Worm (Caenorhabditis elegans) whole organism, L2 larva: ENCODE measurements around the gene nas-25.

Experiments used
- C34F6.9 ChIP-seq: fragments of 150-350 bp; optimal IDR thresholded peaks from 2 replicates; lab custom pipeline; 2014; ENCODE audit warnings: missing biosample characterization, missing genetic modification characterization
- F13H6.1 ChIP-seq: sonication (generic microtip); optimal IDR thresholded peaks from 2 replicates; lab custom pipeline; 2016; ENCODE audit warnings: missing genetic modification characterization, missing compliant biosample characterization
- R02D3.7 ChIP-seq: fragments of 150-350 bp; optimal IDR thresholded peaks from 2 replicates; lab custom pipeline; 2014; ENCODE audit warnings: missing biosample characterization, missing genetic modification characterization
- Y55F3AM.14 ChIP-seq: fragments of 200-800 bp; sonication (Bioruptor generic); optimal IDR thresholded peaks from 2 replicates; lab custom pipeline; 2018; ENCODE audit warnings: mild to moderate bottlenecking, missing genetic modification characterization, missing compliant biosample characterization
- ZK546.5 ChIP-seq: sonication (generic microtip); optimal IDR thresholded peaks from 2 replicates; lab custom pipeline; 2017; ENCODE audit warnings: missing biosample characterization, missing genetic modification characterization
- ama-1 ChIP-seq: fragments of 150-350 bp; optimal IDR thresholded peaks from 2 replicates; lab custom pipeline; 2018; ENCODE audit warnings: inconsistent platforms
- blmp-1 ChIP-seq: sonication (generic microtip); optimal IDR thresholded peaks from 2 replicates; lab custom pipeline; 2017; ENCODE audit warnings: missing genetic modification characterization, mild to moderate bottlenecking, missing compliant biosample characterization, antibody characterized with exemption, moderate library complexity; ENCODE audit not compliant: insufficient read depth
- ceh-16 ChIP-seq: fragments of 150-350 bp; optimal IDR thresholded peaks from 2 replicates; lab custom pipeline; 2014; ENCODE audit warnings: missing biosample characterization, missing genetic modification characterization
- ceh-82 ChIP-seq: fragments of 150-350 bp; optimal IDR thresholded peaks from 2 replicates; lab custom pipeline; 2014; ENCODE audit warnings: missing biosample characterization, missing genetic modification characterization
- crh-2 ChIP-seq: sonication (generic microtip); optimal IDR thresholded peaks from 2 replicates; lab custom pipeline; 2017; ENCODE audit warnings: missing biosample characterization, missing genetic modification characterization
- dmd-4 ChIP-seq: sonication (generic microtip); optimal IDR thresholded peaks from 2 replicates; lab custom pipeline; 2017; ENCODE audit warnings: missing biosample characterization, missing genetic modification characterization
- egl-27 ChIP-seq: sonication (generic microtip); optimal IDR thresholded peaks from 3 replicates; lab custom pipeline; 2017; ENCODE audit warnings: missing biosample characterization, missing genetic modification reagents, missing genetic modification characterization
- elt-1 ChIP-seq: fragments of 150-350 bp; optimal IDR thresholded peaks from 2 replicates; lab custom pipeline; 2014; ENCODE audit warnings: missing biosample characterization, missing genetic modification characterization
- elt-3 ChIP-seq: sonication (generic microtip); optimal IDR thresholded peaks from 2 replicates; lab custom pipeline; 2017; ENCODE audit warnings: missing biosample characterization, missing genetic modification characterization
- gmeb-1 ChIP-seq: fragments of 150-350 bp; optimal IDR thresholded peaks from 2 replicates; lab custom pipeline; 2014; ENCODE audit warnings: missing biosample characterization, missing genetic modification characterization
- lin-11 ChIP-seq: fragments of 150-350 bp; sonication (generic microtip); optimal IDR thresholded peaks from 2 replicates; lab custom pipeline; 2014; ENCODE audit warnings: missing biosample characterization, missing genetic modification characterization, inconsistent platforms, mixed read lengths
- lin-13 ChIP-seq: fragments of 150-350 bp; optimal IDR thresholded peaks from 2 replicates; lab custom pipeline; 2014; ENCODE audit warnings: missing biosample characterization, missing genetic modification reagents, missing genetic modification characterization
- lin-39 ChIP-seq: fragments of 150-350 bp; optimal IDR thresholded peaks from 2 replicates; lab custom pipeline; 2014; ENCODE audit warnings: missing biosample characterization, missing genetic modification reagents, missing genetic modification characterization
- lsy-2 ChIP-seq, 2 experiments: fragments of 150-350 bp in 1 of 2; sonication (generic microtip) in 1 of 2; optimal IDR thresholded peaks; 2 replicates each; lab custom pipeline; 2014 to 2017; ENCODE audit warnings: missing biosample characterization in 2 of 2, missing genetic modification characterization in 2 of 2
- mab-5 ChIP-seq: fragments of 150-350 bp; optimal IDR thresholded peaks from 2 replicates; lab custom pipeline; 2014; ENCODE audit warnings: missing biosample characterization, missing genetic modification characterization
- mbf-1 ChIP-seq: sonication (generic microtip); optimal IDR thresholded peaks from 2 replicates; lab custom pipeline; 2017; ENCODE audit warnings: missing biosample characterization, missing genetic modification characterization
- mdl-1 ChIP-seq, 2 experiments: fragments of 150-350 bp in 1 of 2; sonication (generic microtip) in 1 of 2; optimal IDR thresholded peaks; 2 replicates each; lab custom pipeline; 2017; ENCODE audit warnings: missing biosample characterization in 2 of 2, missing genetic modification characterization in 2 of 2
- nhr-10 ChIP-seq: sonication (generic microtip); optimal IDR thresholded peaks from 2 replicates; lab custom pipeline; 2017; ENCODE audit warnings: missing biosample characterization, missing genetic modification characterization
- nhr-11 ChIP-seq: fragments of 150-350 bp; optimal IDR thresholded peaks from 2 replicates; lab custom pipeline; 2014; ENCODE audit warnings: missing biosample characterization, missing genetic modification characterization
- nhr-12 ChIP-seq: fragments of 150-350 bp; optimal IDR thresholded peaks from 2 replicates; lab custom pipeline; 2014; ENCODE audit warnings: missing biosample characterization, missing genetic modification characterization
- nhr-129 ChIP-seq: fragments of 150-350 bp; optimal IDR thresholded peaks from 2 replicates; lab custom pipeline; 2014; ENCODE audit warnings: missing biosample characterization, missing genetic modification characterization
- nhr-21 ChIP-seq: fragments of 150-350 bp; optimal IDR thresholded peaks from 2 replicates; lab custom pipeline; 2014; ENCODE audit warnings: missing biosample characterization, missing genetic modification characterization
- nhr-23 ChIP-seq: fragments of 150-350 bp; optimal IDR thresholded peaks from 2 replicates; lab custom pipeline; 2014; ENCODE audit warnings: missing biosample characterization, missing genetic modification reagents, missing genetic modification characterization
- nhr-237 ChIP-seq: fragments of 150-350 bp; optimal IDR thresholded peaks from 2 replicates; lab custom pipeline; 2014; ENCODE audit warnings: missing biosample characterization, missing genetic modification characterization
- nhr-25 ChIP-seq: fragments of 150-350 bp; sonication (generic microtip); optimal IDR thresholded peaks from 3 replicates; lab custom pipeline; 2014; ENCODE audit warnings: missing biosample characterization, missing genetic modification characterization
- nhr-6 ChIP-seq: fragments of 150-350 bp; optimal IDR thresholded peaks from 2 replicates; lab custom pipeline; 2014; ENCODE audit warnings: missing biosample characterization, missing genetic modification characterization
- nhr-77 ChIP-seq: fragments of 150-350 bp; optimal IDR thresholded peaks from 2 replicates; lab custom pipeline; 2014; ENCODE audit warnings: missing biosample characterization, missing genetic modification characterization
- peb-1 ChIP-seq: fragments of 150-350 bp; optimal IDR thresholded peaks from 2 replicates; lab custom pipeline; 2014; ENCODE audit warnings: missing biosample characterization, missing genetic modification characterization
- skn-1 ChIP-seq: sonication (generic microtip); optimal IDR thresholded peaks from 2 replicates; lab custom pipeline; 2017; ENCODE audit warnings: missing biosample characterization, missing genetic modification characterization
- sma-3 ChIP-seq: sonication (generic microtip); optimal IDR thresholded peaks from 2 replicates; lab custom pipeline; 2016; ENCODE audit warnings: missing genetic modification reagents, missing genetic modification characterization, missing compliant biosample characterization
- sma-9 ChIP-seq, 2 experiments: fragments of 150-350 bp in 1 of 2; sonication (generic microtip) in 1 of 2; optimal IDR thresholded peaks; 2 replicates each; lab custom pipeline; 2014 to 2016; ENCODE audit warnings: missing genetic modification characterization in 2 of 2, mild to moderate bottlenecking in 1 of 2, missing biosample characterization in 1 of 2, missing compliant biosample characterization in 1 of 2, missing genetic modification reagents in 1 of 2, moderate library complexity in 1 of 2
- snpc-4 ChIP-seq: fragments of 150-350 bp; optimal IDR thresholded peaks from 2 replicates; lab custom pipeline; 2014; ENCODE audit warnings: missing biosample characterization, missing genetic modification characterization
- unc-39 ChIP-seq: fragments of 150-350 bp; optimal IDR thresholded peaks from 2 replicates; lab custom pipeline; 2014; ENCODE audit warnings: missing biosample characterization, missing genetic modification characterization
- unc-55 ChIP-seq: fragments of 150-350 bp; sonication (generic microtip); optimal IDR thresholded peaks from 3 replicates; lab custom pipeline; 2014; ENCODE audit warnings: missing biosample characterization, missing genetic modification reagents, missing genetic modification characterization
- zag-1 ChIP-seq: fragments of 150-350 bp; optimal IDR thresholded peaks from 2 replicates; lab custom pipeline; 2014; ENCODE audit warnings: missing biosample characterization, missing genetic modification characterization
- ztf-1 ChIP-seq: fragments of 200-800 bp; sonication (Bioruptor generic); conservative IDR thresholded peaks from 2 replicates; pipeline ENCODE4 v1.3.6; 2022; ENCODE audit warnings: missing genetic modification characterization, missing compliant biosample characterization
- ztf-11 ChIP-seq: sonication (generic microtip); optimal IDR thresholded peaks from 2 replicates; lab custom pipeline; 2017; ENCODE audit warnings: missing biosample characterization, missing genetic modification characterization
- ztf-4 ChIP-seq: fragments of 150-350 bp; optimal IDR thresholded peaks from 2 replicates; lab custom pipeline; 2014; ENCODE audit warnings: missing biosample characterization, missing genetic modification characterization

nas-25 gene

DNA sequence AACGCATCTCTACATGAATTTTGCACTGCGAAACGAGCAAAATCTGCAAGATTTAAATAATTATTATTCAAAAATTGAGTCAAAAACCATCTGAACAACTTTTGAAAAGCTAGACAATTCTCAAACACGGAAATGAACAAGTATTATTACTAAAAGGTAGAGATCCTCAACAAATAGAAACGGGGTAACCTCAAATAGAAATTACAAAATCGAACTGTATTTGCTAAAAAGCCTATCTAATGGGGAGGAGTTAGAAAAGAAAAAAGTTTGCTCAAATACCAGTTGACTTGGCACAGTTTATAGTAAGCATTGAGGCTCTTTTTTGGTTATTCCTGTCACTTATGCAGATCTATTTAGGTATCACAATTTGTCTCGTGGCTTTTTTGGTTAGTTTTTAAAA, at the start of gene nas-25:
Gene nas-25 (plus strand): TSS at position 301 of the 400 bp plus-strand sequence.
- no peak for TF ChIP-seq nhr-129 (tag; lab: Kevin White, UChicago)
- TF ChIP-seq C34F6.9 (tag; lab: Kevin White, UChicago), result no peak
- TF ChIP-seq peb-1 (tag; lab: Kevin White, UChicago), result no peak
- no peak for TF ChIP-seq nhr-6 (tag; lab: Kevin White, UChicago)
- TF ChIP-seq unc-39 (tag; lab: Kevin White, UChicago), result no peak
- no peak for TF ChIP-seq nhr-77 (tag; lab: Kevin White, UChicago)
- TF ChIP-seq lin-13 (GFP tag; lab: Kevin White, UChicago), result no peak
- TF ChIP-seq lsy-2 (tag; optimal IDR thresholded peaks at IDR 0.05; lab: Kevin White, UChicago), result no peak
- TF ChIP-seq elt-1 (tag; lab: Kevin White, UChicago), result no peak
- TF ChIP-seq nhr-10 (tag; lab: Kevin White, UChicago), result no peak
- no peak for TF ChIP-seq ama-1 (lab: Kevin White, UChicago)
- TF ChIP-seq nhr-23 (tag; lab: Kevin White, UChicago), result no peak
- no peak for TF ChIP-seq sma-9 (GFP tag; optimal IDR thresholded peaks at IDR 0.05; lab: Kevin White, UChicago)
- no peak for TF ChIP-seq sma-9 (tag; optimal IDR thresholded peaks at IDR 0.05; lab: Kevin White, UChicago)
- TF ChIP-seq elt-3 (tag; lab: Kevin White, UChicago), result no peak
- no peak for TF ChIP-seq lin-11 (tag; lab: Kevin White, UChicago)

DNA sequence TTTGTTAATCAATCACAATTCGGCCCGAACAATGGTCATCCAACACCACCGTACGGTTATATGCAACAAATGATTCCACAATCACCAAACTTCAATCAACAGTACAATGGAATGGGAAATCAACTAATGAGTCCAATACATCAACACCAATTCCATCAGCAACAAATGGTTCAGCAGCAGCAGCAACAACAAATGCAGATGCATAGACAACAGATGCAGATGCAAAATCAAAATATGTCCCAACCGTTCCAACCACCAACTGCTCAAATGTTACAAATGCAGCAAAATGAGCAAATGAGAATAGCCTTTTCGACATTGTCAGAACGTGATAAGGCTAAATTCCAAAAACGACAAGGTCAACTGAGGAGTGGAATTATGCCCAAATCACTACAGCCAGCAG, 49.4 kb upstream of the nas-25 start:
- no peak for TF ChIP-seq ztf-1 (GFP tag; lab: Robert Waterston, UW)
- no peak for TF ChIP-seq ztf-11 (tag; lab: Kevin White, UChicago)
- TF ChIP-seq Y55F3AM.14 (GFP tag; lab: Kevin White, UChicago), result no peak
- TF ChIP-seq nhr-77 (tag; lab: Kevin White, UChicago), result no peak
- TF ChIP-seq nhr-12 (tag; lab: Kevin White, UChicago), result no peak
- TF ChIP-seq elt-3 (tag; lab: Kevin White, UChicago), result no peak
- no peak for TF ChIP-seq skn-1 (tag; lab: Kevin White, UChicago)
- no peak for TF ChIP-seq egl-27 (tag; lab: Kevin White, UChicago)
- TF ChIP-seq nhr-129 (tag; lab: Kevin White, UChicago), result no peak
- no peak for TF ChIP-seq C34F6.9 (tag; lab: Kevin White, UChicago)
- no peak for TF ChIP-seq nhr-237 (tag; lab: Kevin White, UChicago)
- TF ChIP-seq gmeb-1 (tag; lab: Kevin White, UChicago), result no peak
- no peak for TF ChIP-seq zag-1 (tag; lab: Kevin White, UChicago)
- TF ChIP-seq lin-13 (GFP tag; lab: Kevin White, UChicago), result no peak
- no peak for TF ChIP-seq unc-55

DNA sequence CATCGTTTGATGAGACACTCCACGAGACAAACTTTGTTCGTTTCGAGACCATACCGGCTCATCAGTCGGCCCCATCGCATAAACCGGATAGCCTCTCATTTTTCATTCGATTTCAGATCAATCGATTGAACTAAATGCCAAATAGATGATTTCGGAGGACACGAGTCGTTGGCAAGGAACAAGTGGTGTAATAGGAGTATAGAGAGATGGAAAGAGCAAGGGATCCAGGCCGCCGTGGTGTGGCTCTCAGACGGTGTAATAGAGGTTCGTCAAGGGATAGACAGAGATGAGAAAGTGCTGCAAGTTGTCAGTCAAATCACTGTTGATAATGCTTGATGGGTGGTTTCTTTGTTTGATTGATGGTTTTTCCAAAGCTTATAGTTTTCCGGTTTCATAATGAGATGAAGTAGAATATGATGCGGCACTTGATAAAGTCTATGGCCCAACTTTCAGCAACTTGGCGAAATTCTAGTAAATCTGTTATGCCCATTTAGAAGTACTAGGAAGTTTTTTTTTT, 42.4 kb upstream of the nas-25 start, which contains the start of gene sgn-1:
Gene sgn-1 (minus strand): TSS at position 220 of the 517 bp plus-strand sequence.
- TF ChIP-seq nhr-129 (tag; lab: Kevin White, UChicago) (peak; percentile 23), ZK546.5 (tag; lab: Kevin White, UChicago) (no peak)

DNA sequence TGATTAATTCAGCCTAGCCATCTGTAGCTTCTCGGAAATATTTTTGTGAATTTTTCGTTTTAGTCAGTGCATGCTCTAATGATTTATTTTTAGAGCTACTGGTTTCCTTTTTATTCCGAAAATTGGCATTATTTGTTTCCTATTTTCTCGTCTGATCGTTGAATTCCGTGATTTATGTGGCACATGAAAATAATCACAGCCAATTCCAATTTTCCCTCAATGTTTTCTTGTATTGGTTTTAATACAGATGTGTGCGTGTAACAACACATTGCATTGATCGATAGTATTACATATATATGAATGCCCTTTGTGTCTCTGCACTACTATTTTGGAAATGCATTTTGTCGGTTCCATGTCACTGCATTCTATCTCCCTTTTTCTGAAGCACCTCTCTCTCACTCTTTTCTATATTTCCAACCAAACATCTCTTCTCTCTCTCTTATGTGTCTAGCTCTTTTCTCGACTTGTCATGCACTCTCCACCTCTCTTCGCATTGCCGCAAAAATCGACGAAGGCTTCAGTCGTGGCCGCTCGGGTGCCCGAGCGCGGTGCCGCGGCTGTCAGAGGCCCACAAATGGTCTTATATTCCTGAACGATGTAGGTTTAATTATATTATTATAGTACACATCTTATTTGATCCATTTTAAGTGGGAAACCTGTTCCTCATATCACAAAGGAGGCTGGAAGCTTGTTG, 41.5 kb upstream of the nas-25 start:
- TF ChIP-seq nhr-25 (tag; lab: Kevin White, UChicago) (no peak), skn-1 (tag; lab: Kevin White, UChicago) (no peak), ceh-16 (tag; lab: Kevin White, UChicago) (no peak), unc-39 (tag; lab: Kevin White, UChicago) (no peak), nhr-12 (tag; lab: Kevin White, UChicago) (no peak), C34F6.9 (tag; lab: Kevin White, UChicago) (peak; percentile 86), nhr-21 (no peak), R02D3.7 (tag; lab: Kevin White, UChicago) (no peak), nhr-6 (tag; lab: Kevin White, UChicago) (no peak), nhr-77 (tag; lab: Kevin White, UChicago) (no peak), lsy-2 (tag; optimal IDR thresholded peaks at IDR 0.05; lab: Kevin White, UChicago) (peak in 1 of 2 experiments; percentile 41), mdl-1 (tag; optimal IDR thresholded peaks at IDR 0.05; lab: Kevin White, UChicago) (no peak), ama-1 (lab: Kevin White, UChicago) (peak; percentile 82), elt-3 (tag; lab: Kevin White, UChicago) (no peak), lin-39 (no peak), zag-1 (tag; lab: Kevin White, UChicago) (peak; percentile 33), crh-2 (tag; lab: Kevin White, UChicago) (peak; percentile 71), mab-5 (no peak), ztf-11 (tag; lab: Kevin White, UChicago) (no peak), mbf-1 (tag; lab: Kevin White, UChicago) (no peak), F13H6.1 (peak; percentile 49), nhr-11 (tag; lab: Kevin White, UChicago) (no peak), snpc-4 (tag; lab: Kevin White, UChicago) (peak; percentile 13), unc-55 (peak; percentile 71), blmp-1 (tag; lab: Kevin White, UChicago) (no peak), ztf-1 (GFP tag; lab: Robert Waterston, UW) (no peak), ceh-82 (tag; lab: Kevin White, UChicago) (no peak), dmd-4 (tag; lab: Kevin White, UChicago) (no peak), ztf-4 (tag; lab: Kevin White, UChicago) (peak; percentile 20), nhr-10 (tag; lab: Kevin White, UChicago) (no peak), sma-3 (GFP tag; lab: Kevin White, UChicago) (no peak)
